Worm (Caenorhabditis elegans): Measurements from ENCODE around the gene C18A11.2.

ce11 chrX:8037365-8037764 is 30.0 kb upstream of the C18A11.2 start:
- no peak for TF ChIP-seq hlh-13 (GFP tag; optimal IDR thresholded peaks at IDR 0.05)
- no peak for TF ChIP-seq nhr-11 (tag; optimal IDR thresholded peaks at IDR 0.05)
- no peak for TF ChIP-seq hlh-30 (tag; optimal IDR thresholded peaks at IDR 0.05; ENCODE audit: insufficient read depth)
- TF ChIP-seq npax-4 (tag; optimal IDR thresholded peaks at IDR 0.05), result no peak
- no peak for TF ChIP-seq ceh-45 (GFP tag; IDR thresholded peaks at IDR 0.05)
- TF ChIP-seq elt-2 (tag; optimal IDR thresholded peaks at IDR 0.05), result no peak
- TF ChIP-seq dve-1 (tag; optimal IDR thresholded peaks at IDR 0.05), result no peak
- no peak for TF ChIP-seq ceh-2 (tag; optimal IDR thresholded peaks at IDR 0.05)
